Worm (Caenorhabditis elegans): ENCODE results near the gene dyrb-1.
A peak's percentile ranks its signal among the peaks of the same experiment; 100 is the strongest.

dyrb-1 gene

DNA sequence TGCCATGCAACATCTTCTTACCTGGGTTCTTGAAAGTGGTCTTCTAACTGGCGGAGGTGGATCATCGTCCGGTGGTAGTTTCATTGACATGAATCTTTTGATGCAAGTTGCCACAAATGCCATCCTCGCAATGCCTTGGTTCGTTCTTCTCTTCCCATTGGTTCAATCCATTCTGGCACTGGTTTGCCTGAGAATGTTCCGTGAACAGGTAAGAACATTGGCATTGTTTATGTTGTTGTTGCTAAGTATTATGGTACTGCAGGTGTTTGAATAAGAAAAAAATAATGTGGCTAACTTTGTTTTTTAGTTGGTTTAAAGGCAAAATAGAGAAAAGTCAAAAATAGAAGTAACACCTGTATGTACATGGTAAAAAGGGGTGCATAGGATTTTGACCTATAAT, 36.9 kb upstream of the dyrb-1 start:
- TF ChIP-seq nhr-47 (tag; optimal IDR thresholded peaks at IDR 0.05) (no peak), C34B4.2 (tag; optimal IDR thresholded peaks at IDR 0.05) (no peak), efl-1 (optimal IDR thresholded peaks at IDR 0.05) (no peak), efl-1 (GFP tag; optimal IDR thresholded peaks at IDR 0.05 in 1 of 2) (peak in 1 of 2 experiments; percentile 15), nhr-90 (tag; optimal IDR thresholded peaks at IDR 0.05; ENCODE audit: poor library complexity) (no peak)

DNA sequence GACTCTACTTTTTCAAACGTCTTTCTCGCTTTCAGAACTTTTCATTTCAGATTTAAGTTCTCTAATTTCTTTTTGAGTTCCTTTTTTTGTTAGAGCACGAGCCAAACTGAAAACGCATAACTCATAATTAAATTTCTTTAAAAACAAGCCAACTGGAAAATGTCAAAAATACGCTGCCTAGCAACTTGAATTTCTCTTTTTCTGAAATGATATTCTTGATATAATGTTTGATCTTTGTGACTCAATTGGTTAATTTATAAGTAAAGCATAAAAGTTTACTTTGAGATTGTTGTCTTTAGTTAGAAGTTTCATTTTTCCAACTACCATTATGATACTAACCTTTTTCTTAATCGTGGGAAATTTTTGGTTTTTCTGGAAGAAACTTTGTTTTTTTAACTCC, 34.2 kb upstream of the dyrb-1 start:
- TF ChIP-seq C04F5.9 (tag; optimal IDR thresholded peaks at IDR 0.05) (no peak), fkh-8 (tag; optimal IDR thresholded peaks at IDR 0.05) (peak; percentile 57)

DNA sequence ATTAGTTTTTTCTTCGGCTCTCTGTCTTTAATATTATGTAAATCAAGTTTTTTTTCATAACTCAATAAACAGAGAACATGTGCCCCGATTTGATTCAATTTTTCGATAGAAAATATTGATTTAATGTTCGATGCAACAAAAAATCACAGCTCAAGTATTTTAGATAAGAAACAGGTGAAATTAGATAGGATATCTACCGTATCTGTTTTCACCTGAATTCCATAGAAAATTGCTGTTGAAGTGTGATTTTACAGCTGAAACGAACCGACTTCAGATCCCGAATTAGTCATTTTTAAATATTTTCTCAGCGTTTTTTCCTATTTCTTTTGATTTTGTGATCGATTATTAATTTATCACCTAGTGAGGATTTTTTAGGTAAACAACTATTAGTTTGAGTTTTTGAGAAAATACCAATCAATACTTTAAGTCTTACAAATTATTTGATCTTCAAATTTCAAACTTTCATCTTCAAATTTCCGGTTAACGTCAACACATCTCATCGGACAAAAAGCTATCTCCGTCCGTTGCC, 32.3 kb upstream of the dyrb-1 start, which contains the start of gene Y9C2UA.1:
Y9C2UA.1 (plus strand) TSS at position 479 of the 529 bp plus-strand sequence.
- TF ChIP-seq mdl-1 (tag; optimal IDR thresholded peaks at IDR 0.05) (no peak), snu-23 (GFP tag; optimal IDR thresholded peaks at IDR 0.05) (no peak), nhr-47 (tag; optimal IDR thresholded peaks at IDR 0.05) (peak; percentile 21), C04F5.9 (tag; optimal IDR thresholded peaks at IDR 0.05) (no peak), snpc-4 (tag; optimal IDR thresholded peaks at IDR 0.05) (no peak), ces-1 (GFP tag; optimal IDR thresholded peaks at IDR 0.05) (no peak), fkh-8 (tag; optimal IDR thresholded peaks at IDR 0.05) (peak; percentile 29), hlh-4 (tag; optimal IDR thresholded peaks at IDR 0.05) (peak; percentile 90)

DNA sequence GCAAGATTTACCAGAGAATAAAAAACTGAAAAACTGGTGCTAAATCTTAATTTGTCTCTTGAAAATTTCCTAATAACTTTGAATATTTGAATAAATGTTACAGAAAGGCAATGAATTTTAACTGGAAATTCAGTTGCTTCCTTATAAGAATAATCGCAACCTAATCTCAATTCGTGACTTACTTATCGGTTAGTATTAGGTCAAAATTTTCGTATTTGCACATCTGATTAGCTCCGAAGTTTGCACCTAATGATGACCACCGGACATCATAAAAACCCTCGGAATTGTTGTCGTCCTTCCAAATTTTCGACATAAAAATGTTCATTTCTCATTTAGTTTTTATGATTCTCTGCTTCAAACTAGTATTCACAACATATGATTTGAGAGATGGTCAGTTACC, 30.9 kb upstream of the dyrb-1 start, which contains the start of gene C16D2.3:
C16D2.3 (plus strand) TSS at position 301 of the 400 bp plus-strand sequence.
- TF ChIP-seq vab-15 (tag; optimal IDR thresholded peaks at IDR 0.05) (no peak), ceh-8 (GFP tag; optimal IDR thresholded peaks at IDR 0.05) (no peak), F16B12.6 (tag; optimal IDR thresholded peaks at IDR 0.05) (no peak), mep-1 (tag; optimal IDR thresholded peaks at IDR 0.05) (no peak), nhr-84 (tag; optimal IDR thresholded peaks at IDR 0.05) (no peak), fkh-4 (tag; optimal IDR thresholded peaks at IDR 0.05; ENCODE audit: borderline replicate concordance) (no peak), elt-3 (tag; optimal IDR thresholded peaks at IDR 0.05) (no peak)

DNA sequence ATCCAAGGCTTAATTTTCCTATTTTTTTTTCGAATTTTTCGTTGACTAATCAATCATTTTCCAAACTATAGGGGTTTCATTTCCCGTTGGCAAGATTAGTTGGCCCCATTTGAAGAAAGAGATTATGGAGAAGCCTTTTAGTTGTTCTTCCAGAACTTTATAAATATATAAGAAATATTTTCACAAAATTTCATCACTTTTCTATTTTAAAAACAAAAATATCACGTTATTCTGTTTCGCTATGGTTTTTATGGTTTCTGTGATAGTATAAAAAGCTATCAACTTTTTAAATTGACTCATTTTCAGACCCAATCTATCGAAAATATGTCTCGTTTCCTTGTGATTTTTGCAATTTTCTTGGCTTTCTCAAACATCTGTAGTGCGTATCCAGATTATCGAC, 28.9 kb upstream of the dyrb-1 start, which contains the start of gene nlp-78:
nlp-78 (plus strand) TSS at position 301 of the 400 bp plus-strand sequence.
- TF ChIP-seq fos-1 (tag; optimal IDR thresholded peaks at IDR 0.05), result no peak

DNA sequence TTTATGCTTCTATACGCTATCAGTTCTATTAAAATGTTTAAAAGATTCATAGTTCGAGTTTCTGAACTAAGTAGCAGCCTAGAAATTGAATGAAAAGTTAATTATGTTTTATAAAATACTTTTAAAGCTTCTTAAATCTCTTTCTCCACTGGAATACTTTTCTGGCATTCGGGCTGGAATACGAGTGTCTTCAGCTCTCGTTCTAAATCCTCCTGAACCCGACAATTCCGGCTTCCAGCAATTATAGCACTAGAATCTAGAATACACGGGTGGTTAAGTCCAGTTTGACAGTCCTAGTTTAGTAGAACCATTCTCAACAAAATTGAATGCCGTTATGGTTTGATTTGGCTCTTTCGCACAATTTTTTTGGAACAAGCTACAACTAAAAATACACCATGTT, 25.4 kb upstream of the dyrb-1 start:
- TF ChIP-seq unc-98 (GFP tag; IDR thresholded peaks at IDR 0.05), result no peak

DNA sequence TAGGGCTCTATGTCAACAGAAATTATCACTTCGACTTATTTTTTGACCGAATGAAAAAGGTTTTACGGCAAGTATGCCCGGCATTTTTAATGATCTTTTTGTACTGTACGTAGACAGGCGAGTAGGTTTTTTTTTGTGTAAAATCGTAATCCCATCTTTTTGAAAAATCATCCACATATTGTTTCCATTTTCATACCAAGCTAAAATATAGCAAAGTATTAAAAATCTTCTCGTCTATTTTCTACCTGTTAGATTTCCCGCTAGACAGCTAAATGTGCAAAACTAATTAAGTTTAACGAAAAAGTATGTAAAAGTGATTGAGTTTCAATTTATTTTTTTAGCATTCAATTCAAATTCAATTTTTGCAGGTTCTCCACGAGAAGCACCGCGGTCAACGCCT, 24.4 kb upstream of the dyrb-1 start, which contains the start of gene C16D2.1:
C16D2.1 (plus strand) TSS at position 301 of the 400 bp plus-strand sequence.
- no peak for TF ChIP-seq F16B12.6 (tag; optimal IDR thresholded peaks at IDR 0.05)
- TF ChIP-seq lin-39 (tag; optimal IDR thresholded peaks at IDR 0.05), result no peak
- TF ChIP-seq egl-27 (tag; optimal IDR thresholded peaks at IDR 0.05), result no peak
- no peak for TF ChIP-seq lin-15B (tag; optimal IDR thresholded peaks at IDR 0.05)
- no peak for TF ChIP-seq nhr-85 (tag)
- TF ChIP-seq grh-1 (GFP tag; IDR thresholded peaks at IDR 0.05), result no peak
- TF ChIP-seq mdl-1 (tag; optimal IDR thresholded peaks at IDR 0.05), result no peak
- TF ChIP-seq elt-2 (tag; optimal IDR thresholded peaks at IDR 0.05), result no peak
- no peak for TF ChIP-seq unc-86 (tag; optimal IDR thresholded peaks at IDR 0.05)
- TF ChIP-seq ceh-8 (GFP tag; optimal IDR thresholded peaks at IDR 0.05), result no peak
- no peak for TF ChIP-seq nhr-47 (tag; optimal IDR thresholded peaks at IDR 0.05)
- no peak for TF ChIP-seq tlp-1 (tag; optimal IDR thresholded peaks at IDR 0.05)
- no peak for TF ChIP-seq mab-9 (GFP tag; IDR thresholded peaks at IDR 0.05)
- TF ChIP-seq unc-30 (tag; optimal IDR thresholded peaks at IDR 0.05), result no peak
- TF ChIP-seq nhr-12 (tag; optimal IDR thresholded peaks at IDR 0.05), result no peak
- no peak for TF ChIP-seq elt-3 (tag; optimal IDR thresholded peaks at IDR 0.05)
- TF ChIP-seq mep-1 (tag; optimal IDR thresholded peaks at IDR 0.05), result no peak
- TF ChIP-seq nhr-20 (tag; optimal IDR thresholded peaks at IDR 0.05), result no peak
- TF ChIP-seq ama-1 (optimal IDR thresholded peaks at IDR 0.05), result no peak
